Worm (Caenorhabditis elegans): Measurements from ENCODE around the gene hsp-25.

DNA sequence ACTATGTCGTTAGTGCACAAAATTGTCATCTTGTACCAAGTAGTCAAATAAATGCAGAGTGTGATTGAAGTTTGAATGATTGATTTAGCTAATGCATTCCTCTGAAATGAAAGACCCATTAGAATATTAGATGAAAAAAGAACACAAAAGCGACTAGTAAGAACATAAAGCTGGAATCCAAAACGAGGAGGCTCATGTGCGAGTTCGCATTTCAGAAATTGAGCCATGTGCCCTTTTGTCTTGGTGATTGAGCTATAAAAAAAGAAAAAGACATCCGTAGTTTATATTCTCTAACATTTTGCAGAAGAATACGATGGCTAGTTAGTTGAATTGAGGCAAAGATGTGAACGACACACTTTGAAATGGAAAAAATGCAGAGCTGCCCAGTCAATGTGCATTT lies 38.0 kb downstream of the hsp-25 start, which contains the start of gene F22F4.4:
- TF ChIP-seq tbx-11 (GFP tag; IDR thresholded peaks at IDR 0.05), result no peak
- no peak for TF ChIP-seq hnd-1 (tag; optimal IDR thresholded peaks at IDR 0.05)
- no peak for TF ChIP-seq ceh-13 (GFP tag; optimal IDR thresholded peaks at IDR 0.05)
- TF ChIP-seq flt-1 (GFP tag; IDR thresholded peaks at IDR 0.05), result no peak
- TF ChIP-seq tbx-37 (GFP tag; conservative IDR thresholded peaks at IDR 0.05), result no peak
